Worm (Caenorhabditis elegans) whole organism, L4 larva: ENCODE results near the gene nhr-283.
"Not testable (repeated sequence)": the region's sequence is repeated elsewhere in the genome, so short reads cannot be mapped to it uniquely, and the experiment has no call there.

Source experiments
- F10B5.3 ChIP-seq: sonication (generic microtip); optimal IDR thresholded peaks from 2 replicates; lab custom pipeline; 2016; ENCODE audit warnings: mild to moderate bottlenecking, missing genetic modification characterization, missing compliant biosample characterization
- ama-1 ChIP-seq: fragments of 150-350 bp; optimal IDR thresholded peaks from 2 replicates; lab custom pipeline; 2014; ENCODE audit warnings: inconsistent platforms, mixed read lengths
- egl-27 ChIP-seq: sonication (generic microtip); optimal IDR thresholded peaks from 3 replicates; lab custom pipeline; 2017; ENCODE audit warnings: missing biosample characterization, missing genetic modification reagents, missing genetic modification characterization
- fkh-10 ChIP-seq: fragments of 150-350 bp; optimal IDR thresholded peaks from 2 replicates; lab custom pipeline; 2014; ENCODE audit warnings: missing biosample characterization, missing genetic modification reagents, missing genetic modification characterization
- mxl-2 ChIP-seq: fragments of 200-800 bp; sonication (Bioruptor generic); conservative IDR thresholded peaks from 2 replicates; pipeline ENCODE4 v1.3.6; 2022; ENCODE audit warnings: missing genetic modification reagents, missing genetic modification characterization, missing compliant biosample characterization
- nhr-42 ChIP-seq: fragments of 200-800 bp; sonication (Bioruptor generic); IDR thresholded peaks from 2 replicates; pipeline ENCODE4 v1.3.6; 2022; ENCODE audit warnings: missing genetic modification characterization, missing compliant biosample characterization
- nhr-6 ChIP-seq: fragments of 150-350 bp; optimal IDR thresholded peaks from 2 replicates; lab custom pipeline; 2014; ENCODE audit warnings: missing biosample characterization, missing genetic modification characterization
- sdz-12 ChIP-seq: fragments of 200-800 bp; sonication (Bioruptor generic); optimal IDR thresholded peaks from 2 replicates; lab custom pipeline; 2018; ENCODE audit warnings: mild to moderate bottlenecking, missing genetic modification characterization, missing compliant biosample characterization
- spr-1 ChIP-seq: sonication (generic microtip); optimal IDR thresholded peaks from 2 replicates; lab custom pipeline; 2016; ENCODE audit warnings: mild to moderate bottlenecking, missing genetic modification characterization, missing compliant biosample characterization
- unc-130 ChIP-seq: sonication (generic microtip); optimal IDR thresholded peaks from 2 replicates; lab custom pipeline; 2016; ENCODE audit warnings: missing genetic modification reagents, missing genetic modification characterization, missing compliant biosample characterization

- not testable (repeated sequence) for TF ChIP-seq ama-1 (lab: Kevin White, UChicago); sdz-12 (GFP tag; lab: Kevin White, UChicago); unc-130; nhr-6 (tag; lab: Kevin White, UChicago); fkh-10 (GFP tag; lab: Kevin White, UChicago); mxl-2; F10B5.3 (tag; lab: Kevin White, UChicago); nhr-42 (GFP tag; lab: Robert Waterston, UW); spr-1; egl-27 (tag; lab: Kevin White, UChicago)
Observed at ce11 chrV:15811982-15812381, 35.4 kb upstream of the nhr-283 start, which contains the start of gene nhr-282.
